Worm (Caenorhabditis elegans) whole organism, L2 larva: ENCODE results near the gene sma-9.

ENCODE experiments used
- alr-1 ChIP-seq: fragments of 150-350 bp; optimal IDR thresholded peaks from 2 replicates; lab custom pipeline; 2014; ENCODE audit warnings: missing biosample characterization, missing genetic modification characterization
- ama-1 ChIP-seq: fragments of 150-350 bp; optimal IDR thresholded peaks from 2 replicates; lab custom pipeline; 2018; ENCODE audit warnings: inconsistent platforms
- elt-3 ChIP-seq: sonication (generic microtip); optimal IDR thresholded peaks from 2 replicates; lab custom pipeline; 2017; ENCODE audit warnings: missing biosample characterization, missing genetic modification characterization
- lin-11 ChIP-seq: fragments of 150-350 bp; sonication (generic microtip); optimal IDR thresholded peaks from 2 replicates; lab custom pipeline; 2014; ENCODE audit warnings: missing biosample characterization, missing genetic modification characterization, inconsistent platforms, mixed read lengths
- lsy-2 ChIP-seq, 2 experiments: fragments of 150-350 bp in 1 of 2; sonication (generic microtip) in 1 of 2; optimal IDR thresholded peaks; 2 replicates each; lab custom pipeline; 2014 to 2017; ENCODE audit warnings: missing biosample characterization in 2 of 2, missing genetic modification characterization in 2 of 2
- nhr-10 ChIP-seq: sonication (generic microtip); optimal IDR thresholded peaks from 2 replicates; lab custom pipeline; 2017; ENCODE audit warnings: missing biosample characterization, missing genetic modification characterization
- unc-39 ChIP-seq: fragments of 150-350 bp; optimal IDR thresholded peaks from 2 replicates; lab custom pipeline; 2014; ENCODE audit warnings: missing biosample characterization, missing genetic modification characterization

DNA sequence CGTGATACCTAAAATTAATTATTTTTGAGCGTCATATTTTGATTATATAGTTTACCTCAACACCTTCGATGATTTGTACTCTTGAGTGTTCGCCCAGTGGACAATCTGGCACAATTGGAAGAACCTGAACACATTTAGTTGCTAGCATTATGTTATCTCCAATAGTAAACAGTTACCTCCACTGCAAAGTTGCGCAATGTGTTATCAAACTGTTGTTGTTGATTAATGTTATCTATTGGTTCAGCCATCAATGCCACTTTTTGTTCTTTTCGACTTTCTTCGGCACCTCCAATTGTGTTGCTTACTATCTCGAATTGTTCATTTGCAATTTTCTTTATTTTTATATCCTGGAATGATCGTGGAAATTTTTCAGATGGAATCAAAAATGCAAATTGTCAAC lies 14.6 kb upstream of the sma-9 start:
- TF ChIP-seq nhr-10 (tag; lab: Kevin White, UChicago), result no peak
- TF ChIP-seq lsy-2 (tag; optimal IDR thresholded peaks at IDR 0.05; lab: Kevin White, UChicago), result no peak
- TF ChIP-seq unc-39, result no peak
- TF ChIP-seq alr-1 (tag; lab: Kevin White, UChicago), result no peak
- no peak for TF ChIP-seq elt-3 (tag; lab: Kevin White, UChicago)
- no peak for TF ChIP-seq lin-11 (tag; lab: Kevin White, UChicago)
- no peak for TF ChIP-seq ama-1 (lab: Kevin White, UChicago)
